Worm (Caenorhabditis elegans) whole organism, late embryonic: ENCODE measurements around the gene ddl-1.

Source experiments
- F13H6.1 ChIP-seq: sonication (generic microtip); optimal IDR thresholded peaks from 2 replicates; lab custom pipeline; 2016; ENCODE audit warnings: missing genetic modification characterization, missing compliant biosample characterization
- K09A11.1 ChIP-seq: sonication (generic microtip); optimal IDR thresholded peaks from 2 replicates; lab custom pipeline; 2017; ENCODE audit warnings: antibody characterized with exemption, mild to moderate bottlenecking, missing genetic modification characterization, missing compliant biosample characterization; ENCODE audit not compliant: insufficient read depth
- ama-1 ChIP-seq: fragments of 150-350 bp; optimal IDR thresholded peaks from 2 replicates; lab custom pipeline; 2014
- ceh-14 ChIP-seq: sonication (generic microtip); optimal IDR thresholded peaks from 2 replicates; lab custom pipeline; 2016; ENCODE audit warnings: missing genotype, missing genetic modification characterization, missing compliant biosample characterization
- ceh-31 ChIP-seq: sonication (generic microtip); optimal IDR thresholded peaks from 2 replicates; lab custom pipeline; 2016; ENCODE audit warnings: missing genetic modification characterization, missing compliant biosample characterization
- ceh-34 ChIP-seq: sonication (generic microtip); optimal IDR thresholded peaks from 2 replicates; lab custom pipeline; 2016; ENCODE audit warnings: mild to moderate bottlenecking, missing genetic modification characterization, missing compliant biosample characterization
- ceh-48 ChIP-seq: sonication (generic microtip); optimal IDR thresholded peaks from 2 replicates; lab custom pipeline; 2016; ENCODE audit warnings: missing genetic modification characterization, inconsistent platforms, missing compliant biosample characterization
- ceh-6 ChIP-seq: fragments of 200-800 bp; sonication (Bioruptor generic); optimal IDR thresholded peaks from 2 replicates; lab custom pipeline; 2018; ENCODE audit warnings: mild to moderate bottlenecking, missing genetic modification characterization, missing compliant biosample characterization
- dmd-4 ChIP-seq: sonication (generic microtip); optimal IDR thresholded peaks from 2 replicates; lab custom pipeline; 2016; ENCODE audit warnings: borderline replicate concordance, missing genetic modification characterization, missing compliant biosample characterization
- elt-4 ChIP-seq: sonication (generic microtip); optimal IDR thresholded peaks from 2 replicates; lab custom pipeline; 2016; ENCODE audit warnings: missing genetic modification characterization, missing compliant biosample characterization
- ets-4 ChIP-seq: sonication (generic microtip); optimal IDR thresholded peaks from 2 replicates; lab custom pipeline; 2016; ENCODE audit warnings: missing genetic modification characterization, missing compliant biosample characterization
- fkh-10 ChIP-seq: fragments of 150-350 bp; optimal IDR thresholded peaks from 2 replicates; lab custom pipeline; 2014; ENCODE audit warnings: missing biosample characterization, missing genetic modification reagents, missing genetic modification characterization
- fkh-6 ChIP-seq: sonication (generic microtip); optimal IDR thresholded peaks from 2 replicates; lab custom pipeline; 2016; ENCODE audit warnings: missing genetic modification characterization, missing compliant biosample characterization
- hlh-15 ChIP-seq: sonication (generic microtip); optimal IDR thresholded peaks from 2 replicates; lab custom pipeline; 2016; ENCODE audit warnings: missing genetic modification characterization, missing compliant biosample characterization
- hlh-6 ChIP-seq: sonication (generic microtip); optimal IDR thresholded peaks from 2 replicates; lab custom pipeline; 2016; ENCODE audit warnings: missing genotype, missing genetic modification characterization, missing compliant biosample characterization
- lim-6 ChIP-seq: sonication (generic microtip); optimal IDR thresholded peaks from 2 replicates; lab custom pipeline; 2016; ENCODE audit warnings: missing genetic modification characterization, missing compliant biosample characterization
- lin-11 ChIP-seq: fragments of 200-800 bp; sonication (Bioruptor generic); optimal IDR thresholded peaks from 2 replicates; lab custom pipeline; 2018; ENCODE audit warnings: mild to moderate bottlenecking, missing genetic modification characterization, missing compliant biosample characterization
- madf-2 ChIP-seq: sonication (generic microtip); optimal IDR thresholded peaks from 2 replicates; lab custom pipeline; 2017; ENCODE audit warnings: missing genetic modification characterization, missing compliant biosample characterization
- nhr-11 ChIP-seq: fragments of 150-350 bp; optimal IDR thresholded peaks from 2 replicates; lab custom pipeline; 2014; ENCODE audit warnings: missing biosample characterization, missing genetic modification characterization
- npax-4 ChIP-seq: sonication (generic microtip); optimal IDR thresholded peaks from 2 replicates; lab custom pipeline; 2016; ENCODE audit warnings: missing genetic modification characterization, missing compliant biosample characterization
- odd-2 ChIP-seq: sonication (generic microtip); optimal IDR thresholded peaks from 2 replicates; lab custom pipeline; 2017; ENCODE audit warnings: antibody characterized with exemption, mild to moderate bottlenecking, missing genetic modification characterization, missing compliant biosample characterization
- pax-1 ChIP-seq: fragments of 150-350 bp; optimal IDR thresholded peaks from 2 replicates; lab custom pipeline; 2014; ENCODE audit warnings: missing biosample characterization, missing genetic modification characterization
- pha-2 ChIP-seq: sonication (generic microtip); optimal IDR thresholded peaks from 2 replicates; lab custom pipeline; 2017; ENCODE audit warnings: mild to moderate bottlenecking, missing genetic modification characterization, missing compliant biosample characterization
- pros-1 ChIP-seq: fragments of 150-350 bp; optimal IDR thresholded peaks from 2 replicates; lab custom pipeline; 2014; ENCODE audit warnings: missing biosample characterization, missing genetic modification reagents, missing genetic modification characterization
- ref-2 ChIP-seq: sonication (generic microtip); optimal IDR thresholded peaks from 2 replicates; lab custom pipeline; 2016; ENCODE audit warnings: missing genetic modification characterization, missing compliant biosample characterization
- sox-2 ChIP-seq: fragments of 200-800 bp; sonication (Bioruptor generic); IDR thresholded peaks from 2 replicates; pipeline ENCODE4 v1.3.6; 2022; ENCODE audit warnings: missing genetic modification reagents, missing genetic modification characterization, missing compliant biosample characterization
- sox-4 ChIP-seq: sonication (generic microtip); optimal IDR thresholded peaks from 2 replicates; lab custom pipeline; 2017; ENCODE audit warnings: mild to moderate bottlenecking, missing genetic modification characterization, inconsistent platforms, missing compliant biosample characterization
- tbx-2 ChIP-seq: sonication (generic microtip); optimal IDR thresholded peaks from 2 replicates; lab custom pipeline; 2016; ENCODE audit warnings: missing genetic modification characterization, missing compliant biosample characterization
- tbx-7 ChIP-seq: sonication (generic microtip); optimal IDR thresholded peaks from 2 replicates; lab custom pipeline; 2016; ENCODE audit warnings: missing genotype, missing genetic modification characterization, missing compliant biosample characterization
- ttx-3 ChIP-seq: sonication (generic microtip); optimal IDR thresholded peaks from 2 replicates; lab custom pipeline; 2016; ENCODE audit warnings: missing genetic modification reagents, missing genetic modification characterization, missing compliant biosample characterization
- unc-42 ChIP-seq: sonication (generic microtip); optimal IDR thresholded peaks from 2 replicates; lab custom pipeline; 2016; ENCODE audit warnings: missing genotype, missing genetic modification characterization, missing compliant biosample characterization
- unc-55 ChIP-seq: sonication (generic microtip); optimal IDR thresholded peaks from 2 replicates; lab custom pipeline; 2017; ENCODE audit warnings: missing biosample characterization, missing genetic modification reagents, missing genetic modification characterization

Gene ddl-1

DNA sequence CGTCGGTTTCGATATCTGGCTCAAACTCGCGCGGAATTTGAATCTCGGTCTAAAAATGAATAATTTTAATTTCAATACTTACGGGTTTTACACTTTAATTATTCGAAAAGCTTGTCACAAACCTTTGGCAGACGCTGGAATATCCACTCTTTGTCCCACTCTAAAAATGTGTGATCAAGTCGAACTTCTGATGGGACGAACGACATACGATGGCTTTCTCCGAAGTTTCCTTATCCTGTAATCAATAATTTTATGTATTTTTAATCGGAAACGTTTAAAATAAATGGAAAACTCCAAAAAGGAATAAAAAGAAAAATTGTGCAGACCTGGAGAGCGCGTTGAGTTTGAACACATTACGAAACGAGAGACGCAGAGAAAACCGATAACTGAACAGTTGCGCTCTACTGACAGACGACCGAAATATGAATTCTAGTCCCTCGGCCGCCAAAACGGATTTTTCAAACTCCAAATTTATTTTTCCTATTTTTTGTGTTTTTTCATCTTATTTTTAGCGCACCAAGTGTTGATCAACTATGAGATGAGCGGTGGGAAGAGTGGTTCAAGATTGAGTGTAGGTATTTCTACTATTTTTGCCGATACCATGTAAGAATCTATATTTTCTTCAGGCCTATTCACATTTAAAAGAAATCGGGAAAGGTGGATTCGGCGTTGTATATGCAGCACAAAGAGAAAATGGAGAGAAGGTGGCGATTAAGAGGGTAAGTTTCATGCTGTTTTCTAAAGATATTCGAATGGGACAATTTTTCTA, 1.2 kb upstream of the ddl-1 start, which contains the start of the genes sam-4, F59E12.17 and zyg-1 (continued):
- no peak for TF ChIP-seq madf-2 (tag; lab: Kevin White, UChicago)
- TF ChIP-seq K09A11.1 (tag; lab: Kevin White, UChicago) = no peak
- peak; percentile 90 for TF ChIP-seq ceh-31 (tag; lab: Kevin White, UChicago)
- peak; percentile 11 for TF ChIP-seq tbx-7 (tag; lab: Kevin White, UChicago)

DNA sequence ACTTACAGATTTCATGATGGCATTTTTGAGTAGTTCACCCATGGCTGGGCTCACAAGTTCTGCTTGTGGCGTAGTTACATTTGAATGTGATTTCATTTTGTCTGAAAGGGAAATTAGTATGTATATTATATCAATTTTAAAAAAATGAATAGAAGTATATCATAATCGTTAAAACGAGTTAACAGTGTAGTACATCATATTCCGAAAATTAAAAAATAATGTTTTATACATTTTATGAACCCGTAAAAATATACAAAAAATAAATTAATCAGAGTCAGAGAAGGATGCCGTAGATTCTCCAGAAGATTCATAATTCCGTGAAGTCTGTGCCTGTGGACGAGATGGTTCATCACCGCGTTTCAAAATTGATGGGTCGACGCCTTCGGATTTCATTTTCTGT, 1.2 kb downstream of the ddl-1 start, which contains the start of gene F59E12.9:
Gene F59E12.9, minus strand, starts transcription at position 101 of the 400 bp plus-strand sequence.
- TF ChIP-seq tbx-2 (no peak), hlh-15 (tag; lab: Kevin White, UChicago) (no peak), npax-4 (no peak), fkh-10 (GFP tag; lab: Kevin White, UChicago) (no peak), pha-2 (no peak), fkh-6 (tag; lab: Kevin White, UChicago) (no peak), dmd-4 (no peak), hlh-6 (tag; lab: Kevin White, UChicago) (no peak), pros-1 (tag; lab: Kevin White, UChicago) (no peak), ceh-34 (tag; lab: Kevin White, UChicago) (no peak), sox-2 (no peak), ets-4 (tag; lab: Kevin White, UChicago) (no peak), lin-11 (tag; lab: Kevin White, UChicago) (no peak), nhr-11 (tag; lab: Kevin White, UChicago) (no peak), ttx-3 (tag; lab: Kevin White, UChicago) (no peak), tbx-7 (tag; lab: Kevin White, UChicago) (no peak), odd-2 (no peak), elt-4 (tag; lab: Kevin White, UChicago) (no peak)

DNA sequence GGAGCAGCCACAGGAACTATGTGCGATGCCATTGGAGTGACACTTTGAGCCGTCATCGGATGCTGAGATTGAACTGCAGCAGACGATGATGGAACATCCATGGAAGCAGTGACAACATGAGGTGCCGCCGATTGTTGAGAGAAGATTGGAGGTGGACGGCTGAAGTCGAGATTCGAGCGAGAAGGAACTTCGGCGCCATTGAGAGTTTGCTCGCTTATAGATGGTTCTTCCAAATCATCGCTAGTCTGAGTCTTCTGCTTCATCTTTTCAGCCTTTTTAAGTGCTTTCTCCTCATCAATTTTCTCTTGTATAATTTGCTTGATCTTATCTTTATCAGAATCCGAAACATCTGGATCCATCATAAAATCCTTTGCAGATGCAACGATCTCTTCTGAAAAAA, 6.1 kb downstream of the ddl-1 start:
- no peak for TF ChIP-seq elt-4 (tag; lab: Kevin White, UChicago)

DNA sequence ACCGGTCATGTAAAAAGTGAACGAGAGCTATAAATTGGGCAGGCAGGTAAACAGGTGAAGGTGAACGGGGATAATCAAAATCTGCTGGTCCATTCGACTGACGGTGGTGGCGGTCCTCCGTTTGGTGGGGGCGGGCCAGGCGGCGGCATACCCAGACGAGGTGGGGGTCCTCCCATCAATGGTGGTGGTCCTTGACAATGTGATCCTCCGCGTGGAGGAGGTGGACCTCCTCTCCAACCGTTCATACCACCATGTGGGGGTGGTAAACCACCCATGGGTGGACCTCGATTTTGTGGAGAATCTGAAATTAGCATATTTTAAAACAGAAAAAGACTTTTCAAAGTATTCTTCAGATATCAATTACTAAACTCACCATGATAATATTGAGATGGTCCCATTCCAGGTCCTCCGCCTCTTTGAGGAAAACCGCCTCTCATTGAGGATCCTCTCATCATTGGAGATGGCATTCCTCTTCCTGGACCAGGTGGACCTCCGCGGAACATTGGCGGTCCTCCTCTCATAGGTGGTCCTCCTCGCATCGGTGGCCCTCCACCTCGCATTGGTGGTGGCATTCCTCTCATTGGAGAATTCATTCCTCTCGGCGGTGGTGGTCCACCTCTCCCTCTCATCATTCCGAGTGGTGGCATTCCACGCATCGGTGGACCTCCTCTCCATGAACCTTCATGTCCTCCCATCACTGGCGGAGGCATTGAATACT, 7.7 kb downstream of the ddl-1 start:
- TF ChIP-seq elt-4 (tag; lab: Kevin White, UChicago) (peak; percentile 41), ceh-6 (no peak)

DNA sequence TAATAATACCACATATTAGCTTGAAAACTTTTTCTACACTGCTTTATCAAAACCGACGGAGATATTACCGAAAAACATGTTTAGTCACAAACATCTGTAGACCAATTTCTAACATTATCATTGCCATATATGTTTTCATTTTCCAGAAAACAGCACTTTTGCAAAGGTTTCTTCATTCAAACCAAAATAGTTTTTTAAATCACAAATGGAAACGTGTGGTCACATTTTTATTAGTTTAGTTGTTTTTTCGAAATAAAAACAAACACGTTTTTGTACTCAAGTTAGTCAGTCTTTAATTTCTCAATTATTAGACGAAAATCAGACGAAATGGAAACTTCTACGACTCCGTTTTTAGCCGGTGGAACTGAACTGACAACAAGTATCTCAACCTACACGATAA, 10.1 kb downstream of the ddl-1 start, which contains the start of gene F59E12.3:
Gene F59E12.3, plus strand, starts transcription at position 301 of the 400 bp plus-strand sequence.
- TF ChIP-seq ceh-48 (tag; lab: Kevin White, UChicago) = no peak
- TF ChIP-seq F13H6.1 (tag; lab: Kevin White, UChicago) = no peak
- no peak for TF ChIP-seq unc-42 (tag; lab: Kevin White, UChicago)
- no peak for TF ChIP-seq ama-1 (lab: Kevin White, UChicago)
- TF ChIP-seq ceh-14 = no peak
- TF ChIP-seq pax-1 = no peak
- TF ChIP-seq unc-55 (GFP tag; lab: Kevin White, UChicago) = no peak
- no peak for TF ChIP-seq lim-6 (tag; lab: Kevin White, UChicago)
- TF ChIP-seq sox-4 (tag; lab: Kevin White, UChicago) = no peak
- no peak for TF ChIP-seq ref-2 (tag; lab: Kevin White, UChicago)
- TF ChIP-seq nhr-11 (tag; lab: Kevin White, UChicago) = no peak
